Fruit fly (Drosophila melanogaster): ENCODE data around the gene Lrpprc2.
A peak's percentile ranks its signal among the peaks of the same experiment; 100 is the strongest.

Gene Lrpprc2

dm6 chrX:1460278-1460872, at the start of gene Lrpprc2:
Gene Lrpprc2, minus strand, starts transcription at chrX:1460617.
- no peak for TF ChIP-seq psq (GFP tag; optimal IDR thresholded peaks at IDR 0.05)
- TF ChIP-seq foxo (GFP tag; optimal IDR thresholded peaks at IDR 0.05), result no peak
- TF ChIP-seq dsf (GFP tag; optimal IDR thresholded peaks at IDR 0.05; ENCODE audit: borderline replicate concordance), result no peak
- TF ChIP-seq dl (GFP tag; optimal IDR thresholded peaks at IDR 0.05; ENCODE audit: insufficient read depth in 1 of 2, partially characterized antibody in 2 of 2), result no peak
- no peak for TF ChIP-seq GATAd (GFP tag; optimal IDR thresholded peaks at IDR 0.05)
- no peak for TF ChIP-seq HLH106 (tag; optimal IDR thresholded peaks at IDR 0.05)
- no peak for TF ChIP-seq tai (GFP tag; optimal IDR thresholded peaks at IDR 0.05)
- no peak for TF ChIP-seq woc (GFP tag; optimal IDR thresholded peaks at IDR 0.05)
- TF ChIP-seq fru (GFP tag; optimal IDR thresholded peaks at IDR 0.05), result no peak
- TF ChIP-seq CG32264 (GFP tag; optimal IDR thresholded peaks at IDR 0.05), result no peak

dm6 chrX:1508241-1508823, 47.9 kb upstream of the Lrpprc2 start:
- TF ChIP-seq CG9705 (GFP tag; optimal IDR thresholded peaks at IDR 0.05) (no peak), Mio (GFP tag; optimal IDR thresholded peaks at IDR 0.05) (no peak), CrebA (GFP tag; optimal IDR thresholded peaks at IDR 0.05; ENCODE audit: borderline replicate concordance) (no peak), pan (optimal IDR thresholded peaks at IDR 0.05) (no peak), CG32264 (GFP tag; optimal IDR thresholded peaks at IDR 0.05) (no peak), Sp1 (GFP tag; optimal IDR thresholded peaks at IDR 0.05) (no peak), OdsH (GFP tag; optimal IDR thresholded peaks at IDR 0.05) (no peak), sv (GFP tag; optimal IDR thresholded peaks at IDR 0.05) (no peak), Myc (optimal IDR thresholded peaks at IDR 0.05) (no peak), Dfd (GFP tag; optimal IDR thresholded peaks at IDR 0.05) (no peak), psq (GFP tag; optimal IDR thresholded peaks at IDR 0.05) (no peak), lola (GFP tag; optimal IDR thresholded peaks at IDR 0.05) (no peak), Hr78 (GFP tag; optimal IDR thresholded peaks at IDR 0.05) (no peak)

dm6 chrX:1507751-1508150, 47.3 kb upstream of the Lrpprc2 start, which contains the start of gene Nmdar2:
Gene Nmdar2, minus strand, starts transcription at chrX:1507809.
- TF ChIP-seq HLH106 (tag; optimal IDR thresholded peaks at IDR 0.05), result no peak
- TF ChIP-seq Dif (GFP tag; optimal IDR thresholded peaks at IDR 0.05; ENCODE audit: partially characterized antibody), result no peak
- no peak for TF ChIP-seq Sp1 (GFP tag; optimal IDR thresholded peaks at IDR 0.05)
- no peak for TF ChIP-seq Dfd (GFP tag; optimal IDR thresholded peaks at IDR 0.05)
- TF ChIP-seq pan (optimal IDR thresholded peaks at IDR 0.05), result no peak
- no peak for TF ChIP-seq h (GFP tag; optimal IDR thresholded peaks at IDR 0.05)
- no peak for TF ChIP-seq woc (GFP tag; optimal IDR thresholded peaks at IDR 0.05)
- no peak for TF ChIP-seq Myc (optimal IDR thresholded peaks at IDR 0.05)
- TF ChIP-seq Mio (GFP tag; optimal IDR thresholded peaks at IDR 0.05), result no peak
- no peak for TF ChIP-seq dsf (GFP tag; optimal IDR thresholded peaks at IDR 0.05; ENCODE audit: borderline replicate concordance)
- no peak for TF ChIP-seq Hr83 (GFP tag; optimal IDR thresholded peaks at IDR 0.05; ENCODE audit: poor library complexity, severe bottlenecking)
- no peak for TF ChIP-seq foxo (GFP tag; optimal IDR thresholded peaks at IDR 0.05)
- TF ChIP-seq Hnf4 (GFP tag; optimal IDR thresholded peaks at IDR 0.05), result no peak
- TF ChIP-seq brk (GFP tag; optimal IDR thresholded peaks at IDR 0.05), result no peak

dm6 chrX:1482840-1483518, 22.6 kb upstream of the Lrpprc2 start, which contains the start of the genes sta and inc:
Gene sta, minus strand, starts transcription at chrX:1483413.
Gene inc, plus strand, starts transcription at chrX:1483479.
- TF ChIP-seq Hr83 (GFP tag; optimal IDR thresholded peaks at IDR 0.05; ENCODE audit: poor library complexity, severe bottlenecking), result peak; percentile 33
- no peak for TF ChIP-seq dsf (GFP tag; optimal IDR thresholded peaks at IDR 0.05; ENCODE audit: borderline replicate concordance)
- TF ChIP-seq Hr78 (GFP tag; optimal IDR thresholded peaks at IDR 0.05), result no peak
- TF ChIP-seq HLH106 (tag; optimal IDR thresholded peaks at IDR 0.05), result peak; percentile 72
- TF ChIP-seq lola (GFP tag; optimal IDR thresholded peaks at IDR 0.05), result no peak
- TF ChIP-seq CG9705 (GFP tag; optimal IDR thresholded peaks at IDR 0.05), result peak; percentile 66
- peak; percentile 69 for TF ChIP-seq br (GFP tag; optimal IDR thresholded peaks at IDR 0.05)
- TF ChIP-seq rgr (GFP tag; optimal IDR thresholded peaks at IDR 0.05), result peak; percentile 83
- TF ChIP-seq woc (GFP tag; optimal IDR thresholded peaks at IDR 0.05), result peak; percentile 9
- TF ChIP-seq tai (GFP tag; optimal IDR thresholded peaks at IDR 0.05), result no peak
- TF ChIP-seq sv (GFP tag; optimal IDR thresholded peaks at IDR 0.05), result peak; percentile 15
- TF ChIP-seq fru (GFP tag; optimal IDR thresholded peaks at IDR 0.05), result peak; percentile 69
- peak; percentile 83 for TF ChIP-seq Sp1 (GFP tag; optimal IDR thresholded peaks at IDR 0.05)
- no peak for TF ChIP-seq Hnf4 (GFP tag; optimal IDR thresholded peaks at IDR 0.05)
- peak; percentile 37 for TF ChIP-seq ey (GFP tag; optimal IDR thresholded peaks at IDR 0.05)
- TF ChIP-seq Dif (GFP tag; optimal IDR thresholded peaks at IDR 0.05; ENCODE audit: partially characterized antibody), result peak; percentile 68
- no peak for TF ChIP-seq brk (GFP tag; optimal IDR thresholded peaks at IDR 0.05)
- TF ChIP-seq Vsx2 (GFP tag; optimal IDR thresholded peaks at IDR 0.05; ENCODE audit: partially characterized antibody), result no peak
- no peak for TF ChIP-seq Rel (GFP tag; optimal IDR thresholded peaks at IDR 0.05)
- peak; percentile 72 for TF ChIP-seq Rel (tag; optimal IDR thresholded peaks at IDR 0.05)
- TF ChIP-seq Abd-B (GFP tag; optimal IDR thresholded peaks at IDR 0.05), result no peak
- no peak for TF ChIP-seq sage (GFP tag; optimal IDR thresholded peaks at IDR 0.05)
- TF ChIP-seq GATAd (GFP tag; optimal IDR thresholded peaks at IDR 0.05), result no peak
- peak; percentile 29 for TF ChIP-seq OdsH (GFP tag; optimal IDR thresholded peaks at IDR 0.05)
- peak; percentile 61 for TF ChIP-seq dmrt93B (GFP tag; optimal IDR thresholded peaks at IDR 0.05)
- TF ChIP-seq psq (GFP tag; optimal IDR thresholded peaks at IDR 0.05), result peak; percentile 27
- no peak for TF ChIP-seq CG32264 (GFP tag; optimal IDR thresholded peaks at IDR 0.05)
- peak in 1 of 2 experiments; percentile 68 for TF ChIP-seq foxo (GFP tag; optimal IDR thresholded peaks at IDR 0.05)
- peak; percentile 68 for TF ChIP-seq h (GFP tag; optimal IDR thresholded peaks at IDR 0.05)
- no peak for TF ChIP-seq usp (GFP tag; optimal IDR thresholded peaks at IDR 0.05)
- TF ChIP-seq dl (GFP tag; optimal IDR thresholded peaks at IDR 0.05; ENCODE audit: insufficient read depth in 1 of 2, partially characterized antibody in 2 of 2), result no peak
